Fruit fly (Drosophila melanogaster): ENCODE measurements around the gene AhcyL2.

The AhcyL2 gene

dm6 chr3R:16957759-16958536 is 24.0 kb downstream of the AhcyL2 start (continued):
- no peak for TF ChIP-seq Eip74EF (GFP tag; optimal IDR thresholded peaks at IDR 0.05)
- no peak for TF ChIP-seq CG2129 (GFP tag; IDR thresholded peaks at IDR 0.05; ENCODE audit: partially characterized antibody)
- TF ChIP-seq cad (GFP tag; optimal IDR thresholded peaks at IDR 0.05) = no peak
- TF ChIP-seq CG18599 (GFP tag; optimal IDR thresholded peaks at IDR 0.05) = peak; percentile 84
- TF ChIP-seq CG12071 (GFP tag; optimal IDR thresholded peaks at IDR 0.05) = no peak
- no peak for TF ChIP-seq ash1 (GFP tag; optimal IDR thresholded peaks at IDR 0.05)

- TF ChIP-seq CG31388 (GFP tag; optimal IDR thresholded peaks at IDR 0.05) (no peak), Nf-YB (GFP tag; optimal IDR thresholded peaks at IDR 0.05) (peak; percentile 3), Abd-B (GFP tag; optimal IDR thresholded peaks at IDR 0.05) (peak; percentile 21), vnd (GFP tag; IDR thresholded peaks at IDR 0.05; ENCODE audit: partially characterized antibody) (no peak), D19B (GFP tag; optimal IDR thresholded peaks at IDR 0.05) (no peak), vvl (GFP tag; IDR thresholded peaks at IDR 0.05) (peak; percentile 93), CG12769 (tag; optimal IDR thresholded peaks at IDR 0.05) (peak; percentile 80), CG17568 (GFP tag; optimal IDR thresholded peaks at IDR 0.05) (no peak), wor (GFP tag; IDR thresholded peaks at IDR 0.05) (no peak), phol (tag; optimal IDR thresholded peaks at IDR 0.05) (no peak)
Measured at dm6 chr3R:16954423-16954822, 27.5 kb downstream of the AhcyL2 start.

dm6 chr3R:16951374-16951773 is 30.6 kb downstream of the AhcyL2 start:
- TF ChIP-seq sisA (GFP tag; IDR thresholded peaks at IDR 0.05) = no peak
- no peak for TF ChIP-seq CG3163 (GFP tag; optimal IDR thresholded peaks at IDR 0.05)
- TF ChIP-seq Sin3A (optimal IDR thresholded peaks at IDR 0.05) = no peak
- no peak for TF ChIP-seq YL-1 (GFP tag; optimal IDR thresholded peaks at IDR 0.05)
- peak; percentile 92 for TF ChIP-seq cad (GFP tag; optimal IDR thresholded peaks at IDR 0.05)
- TF ChIP-seq CG17568 (GFP tag; optimal IDR thresholded peaks at IDR 0.05) = no peak
- TF ChIP-seq tll (GFP tag; optimal IDR thresholded peaks at IDR 0.05) = peak in 1 of 2 experiments; percentile 71
- TF ChIP-seq CG2120 (GFP tag; optimal IDR thresholded peaks at IDR 0.05) = no peak
- TF ChIP-seq vvl (GFP tag; IDR thresholded peaks at IDR 0.05) = no peak
- no peak for TF ChIP-seq fd96Cb (tag; optimal IDR thresholded peaks at IDR 0.05)
- no peak for TF ChIP-seq zfh1 (GFP tag; IDR thresholded peaks at IDR 0.05)

DNA sequence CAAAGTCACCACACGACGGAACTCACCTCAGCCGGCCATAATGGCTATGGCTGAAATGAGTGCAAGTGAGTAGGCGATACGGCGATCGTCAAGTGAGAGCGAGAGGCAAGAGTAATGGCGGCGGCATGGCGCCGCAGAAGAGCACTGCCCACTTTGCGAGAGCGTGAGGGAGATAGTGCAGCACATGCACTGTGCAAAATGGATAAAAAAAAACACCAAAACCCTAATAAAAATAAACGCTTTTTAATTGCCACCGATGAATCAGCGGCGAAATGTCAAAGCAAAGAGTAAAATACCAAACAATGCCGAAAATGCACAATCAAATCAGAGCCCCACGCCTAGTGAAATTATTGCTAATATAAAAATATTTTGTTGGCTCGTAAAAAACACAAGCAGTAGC is 33.3 kb downstream of the AhcyL2 start:
- TF ChIP-seq zfh1 (GFP tag; IDR thresholded peaks at IDR 0.05) (no peak), Ptx1 (GFP tag; IDR thresholded peaks at IDR 0.05) (peak; percentile 48), gcm (GFP tag; optimal IDR thresholded peaks at IDR 0.05) (peak; percentile 23), otp (GFP tag; IDR thresholded peaks at IDR 0.05) (no peak), pum (GFP tag; optimal IDR thresholded peaks at IDR 0.05) (peak; percentile 25), ssp (GFP tag; IDR thresholded peaks at IDR 0.05) (no peak), cas (GFP tag; IDR thresholded peaks at IDR 0.05) (no peak), Bgb (GFP tag; IDR thresholded peaks at IDR 0.05; ENCODE audit: partially characterized antibody) (peak; percentile 47), lmd (GFP tag; IDR thresholded peaks at IDR 0.05) (no peak), CG8924 (tag; optimal IDR thresholded peaks at IDR 0.05) (no peak), repo (GFP tag; optimal IDR thresholded peaks at IDR 0.05) (peak; percentile 20), CG9609 (GFP tag; optimal IDR thresholded peaks at IDR 0.05) (peak; percentile 15), CG12071 (GFP tag; optimal IDR thresholded peaks at IDR 0.05) (no peak), Gug (GFP tag; IDR thresholded peaks at IDR 0.05) (0 out of 4 replicates have a peak, but pooled peaks have one; percentile 18), twi (tag; optimal IDR thresholded peaks at IDR 0.05) (peak; percentile 77), sim (GFP tag; IDR thresholded peaks at IDR 0.05) (no peak), Fer2 (tag; optimal IDR thresholded peaks at IDR 0.05) (no peak), Spps (tag; optimal IDR thresholded peaks at IDR 0.05) (no peak), CG15601 (tag; optimal IDR thresholded peaks at IDR 0.05) (no peak), psq (GFP tag; optimal IDR thresholded peaks at IDR 0.05) (no peak), Vsx1 (GFP tag; optimal IDR thresholded peaks at IDR 0.05) (no peak), Drgx (GFP tag; IDR thresholded peaks at IDR 0.05) (peak; percentile 58), kay (GFP tag; optimal IDR thresholded peaks at IDR 0.05) (no peak)

All from whole organism, embryonic.